Worm (Caenorhabditis elegans): ENCODE data around the gene Y24D9B.1.

ce11 chrIV:4306317-4306716, 10.8 kb upstream of the Y24D9B.1 start:
- TF ChIP-seq nhr-11 (tag; optimal IDR thresholded peaks at IDR 0.05) (no peak), dmd-4 (tag; optimal IDR thresholded peaks at IDR 0.05) (no peak), unc-62 (GFP tag; optimal IDR thresholded peaks at IDR 0.05) (no peak), lsy-2 (tag; optimal IDR thresholded peaks at IDR 0.05) (no peak)
